Fruit fly (Drosophila melanogaster) whole organism, prepupa: ENCODE data around the gene CG42390.

ENCODE experiments used
- CG3032 ChIP-seq: fragments of 200-800 bp; optimal IDR thresholded peaks from 2 replicates; lab custom pipeline; 2019; ENCODE audit warnings: missing biosample characterization, mild to moderate bottlenecking, missing genetic modification characterization, moderate library complexity
- Met ChIP-seq: fragments of 200-800 bp; sonication (Bioruptor generic); optimal IDR thresholded peaks from 3 replicates; lab custom pipeline; 2016; ENCODE audit warnings: missing biosample characterization, missing genetic modification characterization
- Sox15 ChIP-seq: fragments of 200-800 bp; sonication (Bioruptor generic); optimal IDR thresholded peaks from 3 replicates; lab custom pipeline; 2016; ENCODE audit warnings: missing biosample characterization, missing genetic modification characterization
- pdm3 ChIP-seq: fragments of 200-800 bp; sonication (Bioruptor generic); optimal IDR thresholded peaks from 3 replicates; lab custom pipeline; 2016; ENCODE audit warnings: missing biosample characterization, missing genetic modification characterization
- ss ChIP-seq, 2 experiments: fragments of 200-800 bp; sonication (Bioruptor generic); optimal IDR thresholded peaks; 2 replicates in 1 of 2; 3 replicates in 1 of 2; lab custom pipeline; 2017 to 2018; ENCODE audit warnings: mild to moderate bottlenecking in 2 of 2, missing biosample characterization in 2 of 2, missing genetic modification characterization in 2 of 2, moderate library complexity in 1 of 2

DNA sequence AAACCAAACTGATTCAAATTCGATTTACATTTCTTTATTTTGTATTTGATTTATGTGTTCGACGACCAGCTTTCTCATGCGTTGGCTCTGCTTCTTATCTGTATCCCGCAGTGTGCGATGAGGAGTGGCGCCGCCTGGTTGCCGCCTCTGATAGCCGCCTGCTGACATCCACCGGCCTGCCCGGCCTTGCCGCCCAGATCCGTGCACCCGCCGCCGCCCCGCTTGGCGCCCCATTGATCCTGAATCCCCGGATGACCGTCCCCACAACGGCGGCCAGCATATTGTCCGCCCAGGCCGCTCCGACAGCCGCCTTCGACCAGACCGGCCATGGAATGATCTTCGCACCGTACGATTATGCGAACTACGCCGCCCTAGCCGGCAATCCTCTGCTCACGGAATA, 48.2 kb upstream of the CG42390 start:
- TF ChIP-seq pdm3 = no peak
- no peak for TF ChIP-seq ss (GFP tag; optimal IDR thresholded peaks at IDR 0.05; lab: Kevin White, UChicago)
- TF ChIP-seq Sox15 (GFP tag; lab: Kevin White, UChicago) = no peak
- no peak for TF ChIP-seq Met
- TF ChIP-seq CG3032 = no peak
